Worm (Caenorhabditis elegans): Measurements from ENCODE around the gene T25B9.2.
A peak's percentile ranks its signal among the peaks of the same experiment; 100 is the strongest.

Gene T25B9.2

DNA sequence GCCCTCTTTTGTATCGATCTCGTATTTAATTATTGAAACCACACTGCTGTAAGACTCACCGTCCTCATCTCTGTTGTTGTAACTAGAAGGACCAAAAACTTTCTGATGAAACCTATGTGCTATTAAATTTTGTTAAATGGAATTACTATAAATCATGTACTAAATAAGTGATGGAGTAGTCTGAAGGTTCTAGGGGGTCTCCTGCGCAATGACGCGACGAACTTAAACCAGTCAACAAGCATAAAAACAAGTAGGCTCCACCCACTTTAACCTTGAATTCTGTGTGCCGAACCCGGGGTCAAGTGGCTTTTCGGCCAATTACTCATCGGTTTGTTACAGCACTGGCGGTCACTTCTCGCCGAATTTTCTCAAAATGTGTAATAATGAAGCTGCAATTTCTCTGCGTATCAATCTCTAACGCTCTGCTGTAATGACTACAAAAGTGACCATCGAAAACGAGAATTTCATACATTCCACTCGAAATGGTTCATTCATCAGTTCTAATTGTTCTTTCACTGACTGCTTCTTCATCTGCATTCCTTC lies 14.6 kb downstream of the T25B9.2 start, which contains the start of gene grl-21:
Gene grl-21 (plus strand): TSS at position 464 of the 543 bp plus-strand sequence.
- TF ChIP-seq lin-13 (tag; optimal IDR thresholded peaks at IDR 0.05) (no peak), unc-39 (tag; optimal IDR thresholded peaks at IDR 0.05) (no peak), nhr-237 (tag; optimal IDR thresholded peaks at IDR 0.05) (no peak), sptf-1 (tag; optimal IDR thresholded peaks at IDR 0.05) (no peak), ceh-43 (GFP tag; optimal IDR thresholded peaks at IDR 0.05) (no peak), blmp-1 (tag; optimal IDR thresholded peaks at IDR 0.05) (no peak), snpc-4 (tag; optimal IDR thresholded peaks at IDR 0.05) (no peak), nhr-28 (tag; optimal IDR thresholded peaks at IDR 0.05) (no peak), mls-2 (tag; optimal IDR thresholded peaks at IDR 0.05) (no peak), lsy-2 (tag; optimal IDR thresholded peaks at IDR 0.05) (no peak), cnd-1 (tag; optimal IDR thresholded peaks at IDR 0.05) (no peak), unc-120 (tag; optimal IDR thresholded peaks at IDR 0.05; ENCODE audit: poor library complexity, severe bottlenecking) (no peak)

ce11 chrIV:10734527-10735436 lies 16.9 kb downstream of the T25B9.2 start, which contains the start of the genes orc-5 and cyb-1:
TSS of gene orc-5 (minus strand) at chrIV:10734588.
TSS of gene cyb-1 (plus strand) at chrIV:10735216.
- peak; percentile 7 for TF ChIP-seq ceh-83 (GFP tag; optimal IDR thresholded peaks at IDR 0.05)
- TF ChIP-seq zip-8 (tag; optimal IDR thresholded peaks at IDR 0.05), result no peak
- TF ChIP-seq cnd-1 (tag; optimal IDR thresholded peaks at IDR 0.05), result no peak
- no peak for TF ChIP-seq ceh-39 (tag; optimal IDR thresholded peaks at IDR 0.05)
- no peak for TF ChIP-seq unc-39 (tag; optimal IDR thresholded peaks at IDR 0.05)
- no peak for TF ChIP-seq nhr-2 (tag; optimal IDR thresholded peaks at IDR 0.05)
- TF ChIP-seq unc-120 (tag; optimal IDR thresholded peaks at IDR 0.05; ENCODE audit: poor library complexity, severe bottlenecking), result no peak
- peak; percentile 54 for TF ChIP-seq pha-4 (tag; optimal IDR thresholded peaks at IDR 0.05)
- TF ChIP-seq ham-2 (GFP tag; optimal IDR thresholded peaks at IDR 0.05), result no peak
- peak; percentile 55 for TF ChIP-seq ces-1 (GFP tag; optimal IDR thresholded peaks at IDR 0.05)
- TF ChIP-seq nhr-237 (tag; optimal IDR thresholded peaks at IDR 0.05), result peak; percentile 57
- peak; percentile 47 for TF ChIP-seq lsy-2 (tag; optimal IDR thresholded peaks at IDR 0.05)
- TF ChIP-seq ceh-43 (GFP tag; optimal IDR thresholded peaks at IDR 0.05), result no peak
- TF ChIP-seq mab-5 (tag; optimal IDR thresholded peaks at IDR 0.05), result peak; percentile 24
- TF ChIP-seq nhr-12 (tag; optimal IDR thresholded peaks at IDR 0.05), result no peak
- peak; percentile 39 for TF ChIP-seq hlh-1 (tag; optimal IDR thresholded peaks at IDR 0.05)
- no peak for TF ChIP-seq lin-32 (GFP tag; optimal IDR thresholded peaks at IDR 0.05)
- TF ChIP-seq snpc-4 (tag; optimal IDR thresholded peaks at IDR 0.05), result no peak
- no peak for TF ChIP-seq mls-2 (tag; optimal IDR thresholded peaks at IDR 0.05)
- peak; percentile 40 for TF ChIP-seq lin-13 (tag; optimal IDR thresholded peaks at IDR 0.05)
- TF ChIP-seq drap-1 (GFP tag; optimal IDR thresholded peaks at IDR 0.05), result no peak
- TF ChIP-seq ztf-11 (tag; optimal IDR thresholded peaks at IDR 0.05), result no peak
- TF ChIP-seq elt-1 (tag; optimal IDR thresholded peaks at IDR 0.05; ENCODE audit: borderline replicate concordance, insufficient read depth), result no peak
- no peak for TF ChIP-seq sem-2 (GFP tag; optimal IDR thresholded peaks at IDR 0.05)
- peak; percentile 71 for TF ChIP-seq mep-1 (tag; optimal IDR thresholded peaks at IDR 0.05)
- TF ChIP-seq nhr-28 (tag; optimal IDR thresholded peaks at IDR 0.05), result no peak
- no peak for TF ChIP-seq nhr-76 (tag; optimal IDR thresholded peaks at IDR 0.05)
- TF ChIP-seq M03D4.4 (tag; optimal IDR thresholded peaks at IDR 0.05), result no peak
- TF ChIP-seq unc-62 (GFP tag; optimal IDR thresholded peaks at IDR 0.05), result no peak
- TF ChIP-seq sptf-1 (tag; optimal IDR thresholded peaks at IDR 0.05), result peak; percentile 42
- TF ChIP-seq tbx-8 (GFP tag; optimal IDR thresholded peaks at IDR 0.05), result no peak
- TF ChIP-seq elt-3 (tag; optimal IDR thresholded peaks at IDR 0.05), result no peak
- TF ChIP-seq flh-1 (GFP tag; optimal IDR thresholded peaks at IDR 0.05), result no peak
- TF ChIP-seq bed-3 (GFP tag; optimal IDR thresholded peaks at IDR 0.05), result no peak
- TF ChIP-seq blmp-1 (tag; optimal IDR thresholded peaks at IDR 0.05), result no peak

DNA sequence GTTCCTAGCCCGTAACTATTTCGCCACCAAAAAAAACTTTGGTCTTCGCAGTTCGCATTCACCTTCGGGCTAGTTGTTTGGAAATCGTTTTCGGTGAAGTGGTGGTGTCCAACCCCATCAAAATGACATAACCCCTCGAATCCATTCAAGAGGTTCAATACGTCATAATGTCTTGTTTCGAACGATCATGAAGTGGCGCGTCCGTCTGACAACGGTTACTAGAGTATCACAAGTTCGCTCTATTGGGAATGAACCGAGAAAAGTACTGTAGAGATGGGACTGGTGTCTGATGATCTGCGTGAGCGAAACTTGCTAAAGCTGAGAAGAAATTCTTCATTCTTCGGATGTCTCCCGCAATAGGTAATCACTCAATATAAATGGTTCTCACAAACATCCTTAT lies 23.9 kb downstream of the T25B9.2 start, which contains the start of gene ZC168.2:
Gene ZC168.2 (plus strand): TSS at position 301 of the 400 bp plus-strand sequence.
- peak; percentile 7 for TF ChIP-seq nhr-2 (tag; optimal IDR thresholded peaks at IDR 0.05)
- no peak for TF ChIP-seq ceh-39 (tag; optimal IDR thresholded peaks at IDR 0.05)

All from whole organism, mixed stage, embryonic.